Worm (Caenorhabditis elegans) whole organism, L4 larva: ENCODE data around the gene T02G5.7.
A peak's percentile ranks its signal among the peaks of the same experiment; 100 is the strongest.
"Not testable (repeated sequence)": the region's sequence is repeated elsewhere in the genome, so short reads cannot be mapped to it uniquely, and the experiment has no call there.

Experiments
- D1046.2 ChIP-seq: fragments of 200-800 bp; sonication (Bioruptor generic); IDR thresholded peaks from 2 replicates; pipeline ENCODE4 v1.3.6; 2022; ENCODE audit warnings: missing genetic modification characterization, missing compliant biosample characterization
- F26F4.8 ChIP-seq: fragments of 200-800 bp; sonication (Bioruptor generic); conservative IDR thresholded peaks from 2 replicates; pipeline ENCODE4 v1.3.6; 2022; ENCODE audit warnings: missing genetic modification characterization, missing compliant biosample characterization
- F44E2.7 ChIP-seq: fragments of 200-800 bp; sonication (Bioruptor generic); IDR thresholded peaks from 2 replicates; pipeline ENCODE4 v2.1.2; 2022; ENCODE audit warnings: missing genetic modification characterization, missing compliant biosample characterization
- T26A8.4 ChIP-seq: fragments of 200-800 bp; sonication (Bioruptor generic); IDR thresholded peaks from 2 replicates; pipeline ENCODE4 v1.3.6; 2022; ENCODE audit warnings: missing genetic modification characterization, missing compliant biosample characterization
- Y105C5A.15 ChIP-seq: fragments of 200-800 bp; sonication (Bioruptor generic); IDR thresholded peaks from 2 replicates; pipeline ENCODE4 v1.3.6; 2022; ENCODE audit warnings: missing genetic modification characterization, missing compliant biosample characterization
- Y48G9A.11 ChIP-seq: fragments of 200-800 bp; sonication (Bioruptor generic); IDR thresholded peaks from 2 replicates; pipeline ENCODE4 v1.3.6; 2022; ENCODE audit warnings: missing genetic modification reagents, missing genetic modification characterization, missing compliant biosample characterization
- Y75B8A.6 ChIP-seq: fragments of 200-800 bp; sonication (Bioruptor generic); IDR thresholded peaks from 2 replicates; pipeline ENCODE4 v1.3.6; 2022; ENCODE audit warnings: missing genetic modification reagents, missing genetic modification characterization, missing compliant biosample characterization
- ZK546.5 ChIP-seq, 2 experiments: sonication (generic microtip); optimal IDR thresholded peaks; 2 replicates each; lab custom pipeline; 2017; ENCODE audit warnings: missing biosample characterization in 2 of 2, missing genetic modification characterization in 2 of 2
- arid-1 ChIP-seq: fragments of 200-800 bp; sonication (Bioruptor generic); conservative IDR thresholded peaks from 2 replicates; pipeline ENCODE4 v1.3.6; 2022; ENCODE audit warnings: missing genetic modification reagents, missing genetic modification characterization, missing compliant biosample characterization
- ceh-20 ChIP-seq: fragments of 200-800 bp; sonication (Bioruptor generic); IDR thresholded peaks from 2 replicates; pipeline ENCODE4 v1.3.6; 2022; ENCODE audit warnings: missing genetic modification reagents, missing genetic modification characterization, missing compliant biosample characterization
- ctbp-1 ChIP-seq: fragments of 200-800 bp; sonication (Bioruptor generic); IDR thresholded peaks from 2 replicates; pipeline ENCODE4 v1.3.6; 2022; ENCODE audit warnings: missing genetic modification reagents, missing genetic modification characterization, missing compliant biosample characterization
- daf-19 ChIP-seq: fragments of 200-800 bp; sonication (Bioruptor generic); conservative IDR thresholded peaks from 2 replicates; pipeline ENCODE4 v1.3.6; 2022; ENCODE audit warnings: missing genetic modification characterization, missing compliant biosample characterization
- daf-8 ChIP-seq: fragments of 200-800 bp; sonication (Bioruptor generic); IDR thresholded peaks from 2 replicates; pipeline ENCODE4 v1.3.6; 2022; ENCODE audit warnings: missing genetic modification characterization, missing compliant biosample characterization
- dmd-6 ChIP-seq: fragments of 200-800 bp; sonication (Bioruptor generic); IDR thresholded peaks from 2 replicates; pipeline ENCODE4 v1.3.6; 2022; ENCODE audit warnings: missing genetic modification reagents, missing genetic modification characterization, missing compliant biosample characterization
- dmd-9 ChIP-seq: fragments of 200-800 bp; sonication (Bioruptor generic); IDR thresholded peaks from 2 replicates; pipeline ENCODE4 v1.3.6; 2022; ENCODE audit warnings: missing genetic modification reagents, missing genetic modification characterization, missing compliant biosample characterization
- dpl-1 ChIP-seq: fragments of 150-350 bp; optimal IDR thresholded peaks from 2 replicates; lab custom pipeline; 2014; ENCODE audit warnings: missing biosample characterization, missing genetic modification reagents, missing genetic modification characterization
- dve-1 ChIP-seq: sonication (generic microtip); optimal IDR thresholded peaks from 2 replicates; lab custom pipeline; 2017; ENCODE audit warnings: antibody characterized with exemption, mild to moderate bottlenecking, missing genetic modification characterization, missing compliant biosample characterization; ENCODE audit not compliant: insufficient read depth
- egl-43 ChIP-seq: fragments of 200-800 bp; sonication (Bioruptor generic); IDR thresholded peaks from 2 replicates; pipeline ENCODE4 v1.3.6; 2022; ENCODE audit warnings: missing genetic modification reagents, missing genetic modification characterization, missing compliant biosample characterization
- hlh-30 ChIP-seq: sonication (generic microtip); optimal IDR thresholded peaks from 2 replicates; lab custom pipeline; 2017; ENCODE audit warnings: antibody characterized with exemption, mild to moderate bottlenecking, missing genetic modification characterization, missing compliant biosample characterization; ENCODE audit not compliant: insufficient read depth
- hmg-1.1 ChIP-seq: fragments of 200-800 bp; sonication (Bioruptor generic); IDR thresholded peaks from 2 replicates; pipeline ENCODE4 v1.3.6; 2022; ENCODE audit warnings: missing genetic modification reagents, missing genetic modification characterization, missing compliant biosample characterization
- lin-29 ChIP-seq: fragments of 200-800 bp; sonication (Bioruptor generic); IDR thresholded peaks from 2 replicates; pipeline ENCODE4 v1.3.6; 2022; ENCODE audit warnings: missing genetic modification reagents, missing genetic modification characterization, missing compliant biosample characterization
- lin-38 ChIP-seq: fragments of 200-800 bp; sonication (Bioruptor generic); IDR thresholded peaks from 2 replicates; pipeline ENCODE4 v1.3.6; 2022; ENCODE audit warnings: missing genetic modification reagents, missing genetic modification characterization, missing compliant biosample characterization
- madf-5 ChIP-seq, 2 experiments: fragments of 200-800 bp; sonication (Bioruptor generic); IDR thresholded peaks; 2 replicates each; pipeline ENCODE4 v1.3.6; 2022; ENCODE audit warnings: missing compliant biosample characterization in 2 of 2, missing genetic modification characterization in 2 of 2
- mdt-29 ChIP-seq: fragments of 200-800 bp; sonication (Bioruptor generic); IDR thresholded peaks from 2 replicates; pipeline ENCODE4 v1.3.6; 2022; ENCODE audit warnings: missing genetic modification reagents, missing genetic modification characterization, missing compliant biosample characterization
- mes-2 ChIP-seq: sonication (generic microtip); optimal IDR thresholded peaks from 2 replicates; lab custom pipeline; 2016; ENCODE audit warnings: missing genotype, mild to moderate bottlenecking, missing genetic modification characterization, missing compliant biosample characterization; ENCODE audit not compliant: poor library complexity, severe bottlenecking
- nhr-111 ChIP-seq: fragments of 200-800 bp; sonication (Bioruptor generic); optimal IDR thresholded peaks from 2 replicates; lab custom pipeline; 2018; ENCODE audit warnings: mild to moderate bottlenecking, missing genetic modification characterization, missing compliant biosample characterization
- nhr-42 ChIP-seq: fragments of 200-800 bp; sonication (Bioruptor generic); IDR thresholded peaks from 2 replicates; pipeline ENCODE4 v1.3.6; 2022; ENCODE audit warnings: missing genetic modification characterization, missing compliant biosample characterization
- nhr-77 ChIP-seq: fragments of 150-350 bp; optimal IDR thresholded peaks from 2 replicates; lab custom pipeline; 2014; ENCODE audit warnings: missing biosample characterization, missing genetic modification characterization
- pha-4 ChIP-seq, 2 experiments: fragments of 150-350 bp in 1 of 2; fragments of 200-800 bp in 1 of 2; sonication (Bioruptor generic) in 1 of 2; IDR thresholded peaks in 1 of 2; optimal IDR thresholded peaks in 1 of 2; 2 replicates each; pipeline versions ENCODE4 v1.3.6 to Lab custom; 2014 to 2022; ENCODE audit warnings: missing genetic modification characterization in 2 of 2, missing genetic modification reagents in 2 of 2, missing biosample characterization in 1 of 2, missing compliant biosample characterization in 1 of 2
- php-3 ChIP-seq: fragments of 200-800 bp; sonication (Bioruptor generic); IDR thresholded peaks from 2 replicates; pipeline ENCODE4 v1.3.6; 2022; ENCODE audit warnings: missing genetic modification reagents, missing genetic modification characterization, missing compliant biosample characterization
- pqm-1 ChIP-seq: sonication (generic microtip); optimal IDR thresholded peaks from 2 replicates; lab custom pipeline; 2017; ENCODE audit warnings: missing biosample characterization, missing genetic modification characterization
- saeg-2 ChIP-seq: fragments of 200-800 bp; sonication (Bioruptor generic); IDR thresholded peaks from 2 replicates; pipeline ENCODE4 v1.3.6; 2022; ENCODE audit warnings: missing genetic modification reagents, missing genetic modification characterization, missing compliant biosample characterization
- set-16 ChIP-seq: fragments of 200-800 bp; sonication (Bioruptor generic); IDR thresholded peaks from 2 replicates; pipeline ENCODE4 v1.3.6; 2022; ENCODE audit warnings: missing genetic modification reagents, missing genetic modification characterization, missing compliant biosample characterization
- snpc-1.2 ChIP-seq: fragments of 200-800 bp; sonication (Bioruptor generic); IDR thresholded peaks from 2 replicates; pipeline ENCODE4 v1.3.6; 2022; ENCODE audit warnings: missing genetic modification reagents, missing genetic modification characterization, missing compliant biosample characterization
- tra-1 ChIP-seq: fragments of 200-800 bp; sonication (Bioruptor generic); IDR thresholded peaks from 2 replicates; pipeline ENCODE4 v1.3.6; 2022; ENCODE audit warnings: missing genetic modification reagents, missing genetic modification characterization, missing compliant biosample characterization
- unc-130 ChIP-seq: sonication (generic microtip); optimal IDR thresholded peaks from 2 replicates; lab custom pipeline; 2016; ENCODE audit warnings: missing genetic modification reagents, missing genetic modification characterization, missing compliant biosample characterization
- vab-7 ChIP-seq: fragments of 200-800 bp; sonication (Bioruptor generic); IDR thresholded peaks from 2 replicates; pipeline ENCODE4 v1.3.6; 2022; ENCODE audit warnings: missing genetic modification reagents, missing genetic modification characterization, missing compliant biosample characterization
- zag-1 ChIP-seq: fragments of 150-350 bp; optimal IDR thresholded peaks from 2 replicates; lab custom pipeline; 2014; ENCODE audit warnings: missing biosample characterization, missing genetic modification characterization
- zfp-3 ChIP-seq: fragments of 200-800 bp; sonication (Bioruptor generic); conservative IDR thresholded peaks from 2 replicates; pipeline ENCODE4 v1.3.6; 2022; ENCODE audit warnings: missing genetic modification reagents, missing genetic modification characterization, missing compliant biosample characterization
- zip-11 ChIP-seq: fragments of 200-800 bp; sonication (Bioruptor generic); IDR thresholded peaks from 2 replicates; pipeline ENCODE4 v1.3.6; 2022; ENCODE audit warnings: missing genetic modification characterization, missing compliant biosample characterization

T02G5.7 gene

DNA sequence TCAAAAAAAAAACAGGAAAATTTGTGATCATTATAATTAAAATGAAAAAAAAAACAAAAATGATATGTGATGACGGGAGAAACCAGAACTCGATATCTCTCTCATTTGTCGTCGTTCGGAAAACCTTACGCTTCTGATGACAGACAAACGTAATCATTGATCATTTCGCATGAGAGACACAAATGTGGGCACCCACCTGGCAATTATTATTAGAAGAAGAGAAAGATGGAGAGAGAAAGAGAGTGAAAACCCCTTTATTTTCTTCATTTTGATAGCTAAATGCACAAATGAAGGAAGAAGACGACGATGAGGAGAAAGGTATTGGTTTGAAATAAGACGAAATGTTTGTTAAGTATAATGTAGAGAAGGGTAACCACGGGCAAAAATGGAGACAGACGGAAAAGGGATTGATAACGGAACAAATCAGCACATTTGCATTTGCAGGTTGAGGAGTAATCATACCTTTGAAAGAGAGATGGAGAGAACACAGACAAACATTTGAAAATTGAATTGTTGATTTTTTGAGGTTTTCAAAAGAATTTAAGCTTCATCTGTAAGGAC is 44.2 kb upstream of the T02G5.7 start (continued):
- TF ChIP-seq pqm-1 (peak; percentile 70), lin-38 (GFP tag; lab: Robert Waterston, UW) (no peak), Y105C5A.15 (GFP tag; lab: Robert Waterston, UW) (no peak), daf-19 (GFP tag; lab: Robert Waterston, UW) (no peak), hlh-30 (tag; lab: Kevin White, UChicago) (peak; percentile 11), dmd-6 (GFP tag; lab: Robert Waterston, UW) (peak; percentile 71), ZK546.5 (tag; optimal IDR thresholded peaks at IDR 0.05; lab: Kevin White, UChicago) (no peak), dve-1 (tag; lab: Kevin White, UChicago) (peak; percentile 37), nhr-111 (GFP tag; lab: Kevin White, UChicago) (no peak), dmd-9 (GFP tag; lab: Robert Waterston, UW) (no peak)
- TF ChIP-seq, all 104 proteins: peak for 13

DNA sequence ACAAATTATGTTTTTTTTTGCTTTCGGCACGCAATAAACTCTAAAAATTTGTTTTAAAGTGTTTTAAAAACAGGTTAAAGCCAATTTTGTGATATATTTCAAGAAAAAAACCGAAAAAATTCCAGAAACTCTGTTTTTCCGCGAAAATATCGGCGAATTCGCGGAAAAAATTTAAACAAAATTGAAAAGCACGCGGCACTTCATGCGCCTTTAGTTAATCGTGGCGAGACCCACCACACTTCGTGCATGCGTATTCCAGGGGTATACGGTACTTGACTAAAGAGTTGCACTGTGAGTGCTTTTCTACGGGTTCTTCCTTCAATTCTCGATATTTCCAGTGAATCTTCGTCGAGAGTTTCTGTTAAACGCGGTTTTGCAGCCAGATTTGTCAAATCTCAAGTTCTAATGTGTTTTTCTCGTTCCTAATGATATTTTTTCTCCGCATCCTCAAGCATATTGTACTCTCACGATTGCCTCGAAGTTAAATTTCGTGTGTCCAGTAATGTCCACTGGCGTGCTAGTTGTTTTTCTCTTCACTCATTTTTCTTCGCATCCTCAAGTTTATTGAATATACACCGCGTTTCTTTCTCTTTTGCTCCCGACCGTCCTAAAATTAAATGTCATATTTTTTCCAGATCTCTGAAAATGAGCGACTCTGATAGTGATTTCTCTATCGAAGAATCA is 37.6 kb upstream of the T02G5.7 start, which contains the start of gene cin-4:
Gene cin-4 (plus strand): TSS at position 634 of the 684 bp plus-strand sequence.
- TF ChIP-seq arid-1 (GFP tag; lab: Robert Waterston, UW) (no peak), lin-29 (GFP tag; lab: Robert Waterston, UW) (no peak), dpl-1 (GFP tag; lab: Kevin White, UChicago) (no peak), D1046.2 (no peak), nhr-77 (no peak), dmd-9 (GFP tag; lab: Robert Waterston, UW) (no peak), saeg-2 (GFP tag; lab: Robert Waterston, UW) (no peak), Y48G9A.11 (GFP tag; lab: Robert Waterston, UW) (peak; percentile 47; the same call in 1 of the 2 replicates), nhr-111 (GFP tag; lab: Kevin White, UChicago) (no peak), zip-11 (GFP tag; lab: Robert Waterston, UW) (no peak), madf-5 (GFP tag; IDR thresholded peaks at IDR 0.05; lab: Robert Waterston, UW) (no peak), F44E2.7 (GFP tag; lab: Robert Waterston, UW) (no peak), lin-38 (GFP tag; lab: Robert Waterston, UW) (peak; percentile 54), zag-1 (no peak), unc-130 (GFP tag; lab: Kevin White, UChicago) (peak; percentile 42), pha-4 (GFP tag; IDR thresholded peaks at IDR 0.05; lab: Robert Waterston, UW) (no peak), pha-4 (tag; optimal IDR thresholded peaks at IDR 0.05; lab: Kevin White, UChicago) (no peak), pqm-1 (no peak), Y105C5A.15 (GFP tag; lab: Robert Waterston, UW) (no peak)
- TF ChIP-seq, all 104 proteins: peak for 3

- peak; percentile 95 for TF ChIP-seq F26F4.8 (GFP tag; lab: Robert Waterston, UW)
- TF ChIP-seq nhr-42 (GFP tag; lab: Robert Waterston, UW), result peak; percentile 58; the same call in 1 of the 2 replicates
- TF ChIP-seq dmd-6 (GFP tag; lab: Robert Waterston, UW), result peak; percentile 29; the same call in 1 of the 2 replicates
- TF ChIP-seq Y48G9A.11 (GFP tag; lab: Robert Waterston, UW), result peak; percentile 81
- TF ChIP-seq mdt-29, result peak; percentile 70
- peak; percentile 69 for TF ChIP-seq vab-7 (GFP tag; lab: Robert Waterston, UW)
- peak; percentile 74; the same call in 1 of the 2 replicates for TF ChIP-seq D1046.2
- peak; percentile 73 for TF ChIP-seq ctbp-1 (GFP tag; lab: Robert Waterston, UW)
- peak; percentile 87 for TF ChIP-seq pha-4 (GFP tag; IDR thresholded peaks at IDR 0.05; lab: Robert Waterston, UW)
- not testable (repeated sequence) for TF ChIP-seq pha-4 (tag; optimal IDR thresholded peaks at IDR 0.05; lab: Kevin White, UChicago)
- peak; percentile 82 for TF ChIP-seq lin-38 (GFP tag; lab: Robert Waterston, UW)
- peak; percentile 90 for TF ChIP-seq egl-43
- peak; percentile 46; the same call in 1 of the 2 replicates for TF ChIP-seq zfp-3
- 0 out of 2 replicates have a peak, but pooled peaks have one; percentile 30 for TF ChIP-seq lin-29 (GFP tag; lab: Robert Waterston, UW)
- peak; percentile 24; the same call in 1 of the 2 replicates for TF ChIP-seq ceh-20 (GFP tag; lab: Robert Waterston, UW)
- peak; percentile 81 for TF ChIP-seq Y105C5A.15 (GFP tag; lab: Robert Waterston, UW)
- peak; percentile 80 for TF ChIP-seq tra-1
- peak; percentile 3 for TF ChIP-seq mes-2
- TF ChIP-seq saeg-2 (GFP tag; lab: Robert Waterston, UW), result 0 out of 2 replicates have a peak, but pooled peaks have one; percentile 15
- 0 out of 2 replicates have a peak, but pooled peaks have one; percentile 13 for TF ChIP-seq set-16 (GFP tag; lab: Robert Waterston, UW)
- peak; percentile 52; the same call in 1 of the 2 replicates for TF ChIP-seq php-3 (GFP tag; lab: Robert Waterston, UW)
- TF ChIP-seq F44E2.7 (GFP tag; lab: Robert Waterston, UW), result peak; percentile 91; the same call in 1 of the 2 replicates
- TF ChIP-seq Y75B8A.6 (GFP tag; lab: Robert Waterston, UW), result 0 out of 2 replicates have a peak, but pooled peaks have one; percentile 15
- peak; percentile 78 for TF ChIP-seq snpc-1.2 (GFP tag; lab: Robert Waterston, UW)
- TF ChIP-seq T26A8.4 (GFP tag; lab: Robert Waterston, UW), result peak; percentile 73
- TF ChIP-seq daf-8 (GFP tag; lab: Robert Waterston, UW), result 0 out of 2 replicates have a peak, but pooled peaks have one; percentile 61
- TF ChIP-seq arid-1 (GFP tag; lab: Robert Waterston, UW), result peak; percentile 75
- peak; percentile 48; the same call in 1 of the 2 replicates for TF ChIP-seq hmg-1.1
These were observed 33.3 kb upstream of the T02G5.7 start for ce11 chrII:7042090-7042489.
